Fruit fly (Drosophila melanogaster): ENCODE data around the gene Cyp6d4.

Gene Cyp6d4

dm6 chr3R:22727456-22727833 is 29.3 kb downstream of the Cyp6d4 start:
- TF ChIP-seq CG8478 (optimal IDR thresholded peaks at IDR 0.05) (no peak), CTCF (optimal IDR thresholded peaks at IDR 0.05) (no peak)

DNA sequence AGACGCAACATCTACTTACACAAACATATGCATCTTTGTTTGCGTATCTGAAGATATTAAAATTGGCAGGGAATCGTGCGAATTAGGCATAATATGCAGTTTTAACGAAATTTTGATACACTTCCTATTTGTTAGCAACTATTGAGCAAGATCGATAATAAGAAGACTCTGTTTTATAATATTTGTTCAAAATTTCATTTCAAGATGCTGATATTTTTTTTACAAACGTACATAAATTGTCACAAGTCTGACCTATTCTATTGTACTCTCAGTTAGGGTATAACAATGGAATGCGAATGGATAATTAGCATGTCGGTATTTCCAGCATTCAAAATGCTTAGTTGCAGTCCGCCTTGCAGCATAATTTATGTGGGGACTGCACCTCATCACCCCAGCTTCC is 29.7 kb downstream of the Cyp6d4 start:
- TF ChIP-seq CG8478 (optimal IDR thresholded peaks at IDR 0.05) (no peak), CTCF (optimal IDR thresholded peaks at IDR 0.05) (no peak)

DNA sequence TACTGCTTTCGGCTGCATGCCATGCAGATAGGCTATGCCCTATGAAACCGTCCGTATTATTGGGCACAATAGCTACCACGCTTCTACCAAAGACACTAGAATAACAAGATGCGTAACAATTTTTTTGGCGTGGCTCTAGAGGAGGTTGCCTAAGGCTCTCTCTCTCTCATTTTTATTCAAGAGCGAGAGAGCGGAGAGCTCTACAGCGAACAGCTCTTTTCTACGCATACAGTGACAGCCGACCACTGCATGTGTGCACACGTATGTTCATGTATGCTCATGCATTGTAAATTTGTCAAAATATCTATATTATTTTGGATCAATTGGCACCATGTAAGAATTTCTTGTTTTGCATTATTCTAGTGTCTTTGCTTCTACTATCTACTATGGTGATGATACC is 34.9 kb downstream of the Cyp6d4 start:
- no peak for TF ChIP-seq CG8478 (optimal IDR thresholded peaks at IDR 0.05)
- no peak for TF ChIP-seq CTCF (optimal IDR thresholded peaks at IDR 0.05)

- no peak for TF ChIP-seq CTCF (optimal IDR thresholded peaks at IDR 0.05)
- no peak for TF ChIP-seq CG8478 (optimal IDR thresholded peaks at IDR 0.05)
These were observed 35.6 kb downstream of the Cyp6d4 start, which contains the start of gene Takl2 for dm6 chr3R:22733751-22734150. Takl2 (minus strand) TSS chr3R:22733851.

DNA sequence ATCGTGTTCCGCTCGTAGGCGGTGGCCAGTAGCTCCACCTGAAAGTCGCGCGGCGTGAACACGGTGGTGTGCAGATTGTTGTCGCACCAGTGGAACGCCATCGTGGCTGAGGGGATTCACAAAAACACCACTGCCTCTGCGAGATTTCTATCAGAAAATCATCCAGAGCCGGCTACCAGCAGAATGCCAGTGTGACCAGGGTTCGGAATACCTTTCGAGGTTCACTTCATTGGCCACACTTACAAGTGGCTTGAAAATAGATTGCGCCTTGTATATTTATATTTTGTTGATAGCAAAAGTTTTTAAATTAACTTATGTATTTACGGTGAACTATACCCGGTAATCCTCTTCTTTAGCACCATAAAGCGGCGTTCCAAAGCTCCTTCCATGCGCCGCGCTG is 42.8 kb downstream of the Cyp6d4 start, which contains the start of the genes Dcr-1 and CG6985:
Gene Dcr-1 (minus strand): TSS at position 162 of the 400 bp plus-strand sequence.
Gene CG6985 (plus strand): TSS at position 221 of the 400 bp plus-strand sequence.
- TF ChIP-seq CTCF (optimal IDR thresholded peaks at IDR 0.05) (peak in 1 of 2 experiments; percentile 3), CG8478 (optimal IDR thresholded peaks at IDR 0.05) (no peak)

DNA sequence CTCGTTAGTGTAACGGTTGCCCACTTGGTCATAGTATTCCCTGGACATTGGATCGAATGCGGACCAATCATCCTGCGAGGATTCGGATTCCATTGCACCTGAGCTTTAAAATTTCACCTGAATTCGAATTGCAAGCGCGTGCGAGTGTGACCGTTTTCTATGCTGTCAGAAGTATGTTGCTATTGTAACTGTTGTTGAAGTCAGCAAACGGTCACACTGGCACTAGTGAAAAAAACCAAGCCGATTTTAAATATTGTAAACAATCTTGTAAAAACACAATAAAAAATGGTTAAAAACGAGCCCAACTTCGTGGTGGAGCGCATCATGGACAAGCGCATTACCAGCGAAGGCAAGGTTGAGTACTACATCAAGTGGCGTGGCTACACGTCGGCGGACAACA is 47.3 kb downstream of the Cyp6d4 start, which contains the start of the genes vret and HP1c:
Gene vret (minus strand): TSS at position 150 of the 400 bp plus-strand sequence.
Gene HP1c (plus strand): TSS at position 189 of the 400 bp plus-strand sequence.
- TF ChIP-seq CG8478 (optimal IDR thresholded peaks at IDR 0.05): no peak
- peak in 1 of 2 experiments; percentile 13 for TF ChIP-seq CTCF (optimal IDR thresholded peaks at IDR 0.05)

DNA sequence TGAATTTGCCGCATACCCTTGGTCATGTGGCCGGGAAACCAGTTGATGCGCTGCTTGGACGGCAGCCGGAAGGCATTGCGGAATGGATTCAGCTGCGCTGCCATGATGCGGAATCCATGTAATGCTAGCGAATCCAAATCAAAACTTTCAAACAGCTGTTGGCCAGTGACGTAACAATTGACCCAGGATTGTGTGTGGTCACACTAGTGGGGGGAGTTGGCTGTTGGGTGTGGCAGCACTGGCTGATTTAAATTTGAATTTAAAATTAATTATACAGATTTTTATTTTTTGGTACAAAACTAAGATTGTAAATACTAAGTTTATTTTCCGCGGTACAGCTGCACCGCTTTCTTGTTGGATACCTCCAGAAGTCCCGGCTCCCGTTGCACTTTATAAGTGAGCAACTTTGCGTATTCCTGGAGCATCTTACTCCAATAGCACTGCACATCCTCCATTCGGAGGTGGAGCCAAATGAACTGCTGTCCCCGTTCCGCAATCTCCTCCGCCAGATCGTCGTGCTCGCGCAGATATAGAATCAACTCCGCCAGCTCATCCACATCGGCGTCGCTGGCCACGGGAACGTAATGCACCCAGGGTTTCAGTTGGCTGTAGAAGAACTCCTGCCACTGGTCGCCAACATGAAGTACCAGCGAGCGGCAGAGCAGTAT is 49.4 kb downstream of the Cyp6d4 start, which contains the start of gene CG17141:
Gene CG17141 (minus strand): TSS at position 177 of the 668 bp plus-strand sequence.
- TF ChIP-seq CG8478 (optimal IDR thresholded peaks at IDR 0.05): no peak
- TF ChIP-seq CTCF (optimal IDR thresholded peaks at IDR 0.05): no peak

dm6 chr3R:22748956-22749355 is 50.8 kb downstream of the Cyp6d4 start, which contains the start of gene CG31139:
CG31139 (minus strand) TSS chr3R:22749056.
- no peak for TF ChIP-seq CG8478 (optimal IDR thresholded peaks at IDR 0.05)
- no peak for TF ChIP-seq CTCF (optimal IDR thresholded peaks at IDR 0.05)
